Fruit fly (Drosophila melanogaster) whole organism: ENCODE data around the gene CG14086.

Experiments
- CG8478 ChIP-seq: fragments of >200 bp; optimal IDR thresholded peaks from 2 replicates; lab custom pipeline; 2018; ENCODE audit warnings: inconsistent platforms
- EcR ChIP-seq, 2 experiments: fragments of >200 bp; optimal IDR thresholded peaks; 2 replicates each; lab custom pipeline; 2017; ENCODE audit warnings: missing biosample characterization in 2 of 2, missing genetic modification characterization in 2 of 2, missing genetic modification reagents in 2 of 2
- psq ChIP-seq: fragments of >200 bp; optimal IDR thresholded peaks from 2 replicates; lab custom pipeline; 2017
- usp ChIP-seq: fragments of >200 bp; optimal IDR thresholded peaks from 2 replicates; lab custom pipeline; 2017; ENCODE audit warnings: missing biosample characterization, missing genetic modification characterization, mixed read lengths

DNA sequence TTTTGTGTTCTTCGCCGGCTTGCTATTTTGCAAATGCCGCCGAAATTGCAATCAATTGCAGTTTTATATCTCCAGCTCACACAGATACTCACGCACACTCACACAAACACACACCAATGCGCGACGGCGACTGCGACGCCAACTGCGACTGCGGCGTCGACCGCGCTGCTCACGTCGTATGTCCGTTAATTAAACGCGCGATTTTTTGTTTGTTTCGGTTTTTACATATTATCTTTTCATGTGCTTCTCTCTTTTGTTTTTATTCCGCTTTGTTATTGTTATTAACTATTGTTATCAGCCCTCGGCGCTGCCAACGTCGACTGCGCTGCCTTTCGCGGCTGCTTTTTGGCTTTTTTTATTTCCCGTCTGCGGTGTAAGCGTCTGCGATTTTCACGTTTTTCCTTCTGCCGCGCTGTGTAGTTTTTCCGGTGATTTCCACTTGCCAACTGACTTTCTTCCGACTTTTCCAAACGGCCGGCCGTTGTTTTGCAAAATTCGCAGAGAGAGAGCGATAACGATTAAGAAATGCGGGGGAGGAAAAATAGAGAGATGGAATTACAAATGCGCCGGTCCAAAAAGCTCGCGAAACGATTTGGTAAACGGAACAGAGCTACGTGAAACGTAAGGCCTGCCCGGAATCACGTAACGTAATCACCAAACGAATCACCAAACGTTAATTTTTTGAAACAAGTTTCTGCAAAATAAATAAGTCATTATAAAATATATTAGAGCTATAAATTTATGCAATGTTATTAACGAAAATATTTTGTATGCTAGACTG, 40.5 kb upstream of the CG14086 start, which contains the start of gene fz2:
- TF ChIP-seq usp (GFP tag; lab: Kevin White, UChicago) (no peak), EcR (GFP tag; optimal IDR thresholded peaks at IDR 0.05; lab: Kevin White, UChicago) (no peak), psq (lab: Kevin White, UChicago) (no peak), CG8478 (no peak)
